Worm (Caenorhabditis elegans): ENCODE results near the gene srh-76.

- TF ChIP-seq chd-7 (tag; optimal IDR thresholded peaks at IDR 0.05) (no peak), ets-4 (GFP tag; optimal IDR thresholded peaks at IDR 0.05) (no peak), pbrm-1 (GFP tag; IDR thresholded peaks at IDR 0.05) (no peak), ztf-3 (GFP tag; optimal IDR thresholded peaks at IDR 0.05) (no peak), lir-1 (GFP tag; conservative IDR thresholded peaks at IDR 0.05) (no peak), lin-26 (GFP tag; IDR thresholded peaks at IDR 0.05) (no peak), sptf-2 (GFP tag; optimal IDR thresholded peaks at IDR 0.05) (no peak), attf-3 (GFP tag; conservative IDR thresholded peaks at IDR 0.05) (no peak)
These were observed 35.6 kb downstream of the srh-76 start, which contains the start of gene F26F12.4 for ce11 chrV:5869227-5869626.
